Worm (Caenorhabditis elegans) whole organism, L1 larva: ENCODE data around the gene rpn-2.

Source experiments
- C16A3.4 ChIP-seq: fragments of 150-350 bp; optimal IDR thresholded peaks from 2 replicates; lab custom pipeline; 2014; ENCODE audit warnings: missing biosample characterization, missing genetic modification characterization
- C34B4.2 ChIP-seq: sonication (generic microtip); optimal IDR thresholded peaks from 2 replicates; lab custom pipeline; 2017; ENCODE audit warnings: mild to moderate bottlenecking, missing genetic modification characterization, missing compliant biosample characterization
- Y116A8C.19 ChIP-seq: sonication (generic microtip); optimal IDR thresholded peaks from 2 replicates; lab custom pipeline; 2016; ENCODE audit warnings: missing compliant biosample characterization, missing genetic modification characterization, borderline replicate concordance
- aha-1 ChIP-seq: fragments of 150-350 bp; optimal IDR thresholded peaks from 2 replicates; lab custom pipeline; 2014; ENCODE audit warnings: missing biosample characterization, missing genetic modification characterization
- alr-1 ChIP-seq: fragments of 200-800 bp; sonication (Bioruptor generic); optimal IDR thresholded peaks from 2 replicates; lab custom pipeline; 2018; ENCODE audit warnings: borderline replicate concordance, mild to moderate bottlenecking, missing genetic modification characterization, missing compliant biosample characterization
- aly-2 ChIP-seq: fragments of 150-350 bp; optimal IDR thresholded peaks from 2 replicates; lab custom pipeline; 2014; ENCODE audit warnings: missing biosample characterization, missing genetic modification characterization
- blmp-1 ChIP-seq: fragments of 150-350 bp; optimal IDR thresholded peaks from 2 replicates; lab custom pipeline; 2014; ENCODE audit warnings: missing biosample characterization, missing genetic modification characterization
- ceh-8 ChIP-seq: fragments of 200-800 bp; sonication (Bioruptor generic); optimal IDR thresholded peaks from 2 replicates; lab custom pipeline; 2018; ENCODE audit warnings: mild to moderate bottlenecking, missing genetic modification characterization, moderate library complexity, missing compliant biosample characterization
- ceh-82 ChIP-seq, 3 experiments: fragments of 150-350 bp in 1 of 3; sonication (generic microtip) in 2 of 3; optimal IDR thresholded peaks; 2 replicates each; lab custom pipeline; 2014 to 2017; ENCODE audit warnings: missing biosample characterization in 3 of 3, missing genetic modification characterization in 3 of 3
- ceh-88 ChIP-seq: fragments of 200-800 bp; sonication (Bioruptor generic); IDR thresholded peaks from 2 replicates; pipeline ENCODE4 v1.3.6; 2022; ENCODE audit warnings: missing genetic modification characterization, missing compliant biosample characterization
- ces-1 ChIP-seq: fragments of 150-350 bp; optimal IDR thresholded peaks from 2 replicates; lab custom pipeline; 2014; ENCODE audit warnings: missing biosample characterization, missing genetic modification reagents, missing genetic modification characterization
- efl-1 ChIP-seq, 4 experiments: fragments of 150-350 bp; optimal IDR thresholded peaks in 3 of 4; peaks in 1 of 4; 1 replicate in 1 of 4; 2 replicates in 3 of 4; lab custom pipeline; 2014; ENCODE audit warnings: missing biosample characterization in 2 of 4, missing genetic modification characterization in 2 of 4, missing genetic modification reagents in 2 of 4
- egl-13 ChIP-seq: sonication (generic microtip); optimal IDR thresholded peaks from 2 replicates; lab custom pipeline; 2016; ENCODE audit warnings: missing genotype, missing genetic modification reagents, missing genetic modification characterization, missing compliant biosample characterization
- egl-27 ChIP-seq, 2 experiments: fragments of 150-350 bp in 1 of 2; sonication (generic microtip); optimal IDR thresholded peaks; 3 replicates each; lab custom pipeline; 2017 to 2018; ENCODE audit warnings: missing biosample characterization in 2 of 2, missing genetic modification characterization in 2 of 2, missing genetic modification reagents in 2 of 2
- elt-2 ChIP-seq: sonication (generic microtip); optimal IDR thresholded peaks from 2 replicates; lab custom pipeline; 2016; ENCODE audit warnings: missing genetic modification characterization, mild to moderate bottlenecking, inconsistent platforms, missing compliant biosample characterization, missing genetic modification reagents
- fkh-10 ChIP-seq: sonication (generic microtip); optimal IDR thresholded peaks from 2 replicates; lab custom pipeline; 2017; ENCODE audit warnings: missing biosample characterization, missing genetic modification reagents, missing genetic modification characterization
- fkh-4 ChIP-seq: sonication (generic microtip); optimal IDR thresholded peaks from 2 replicates; lab custom pipeline; 2016; ENCODE audit warnings: missing compliant biosample characterization, missing genetic modification characterization, borderline replicate concordance
- grh-1 ChIP-seq: fragments of 200-800 bp; sonication (Bioruptor generic); IDR thresholded peaks from 2 replicates; pipeline ENCODE4 v1.3.6; 2022; ENCODE audit warnings: missing genetic modification reagents, missing genetic modification characterization, missing compliant biosample characterization
- hlh-17 ChIP-seq: fragments of 200-800 bp; sonication (Bioruptor generic); optimal IDR thresholded peaks from 2 replicates; lab custom pipeline; 2018; ENCODE audit warnings: missing genetic modification characterization, mild to moderate bottlenecking, missing compliant biosample characterization, moderate library complexity, borderline replicate concordance
- hlh-4 ChIP-seq: sonication (generic microtip); optimal IDR thresholded peaks from 2 replicates; lab custom pipeline; 2016; ENCODE audit warnings: mild to moderate bottlenecking, missing genetic modification characterization, missing compliant biosample characterization
- hpl-2 ChIP-seq: fragments of 150-350 bp; optimal IDR thresholded peaks from 2 replicates; lab custom pipeline; 2014; ENCODE audit warnings: missing biosample characterization, missing genetic modification reagents, missing genetic modification characterization
- jun-1 ChIP-seq: fragments of 150-350 bp; optimal IDR thresholded peaks from 2 replicates; lab custom pipeline; 2014; ENCODE audit warnings: missing biosample characterization, missing genetic modification reagents, missing genetic modification characterization
- lin-13 ChIP-seq: fragments of 150-350 bp; optimal IDR thresholded peaks from 2 replicates; lab custom pipeline; 2014; ENCODE audit warnings: missing biosample characterization, missing genetic modification reagents, missing genetic modification characterization
- lin-14 ChIP-seq: fragments of 200-800 bp; sonication (Bioruptor generic); optimal IDR thresholded peaks from 2 replicates; lab custom pipeline; 2018; ENCODE audit warnings: mild to moderate bottlenecking, missing genetic modification characterization, moderate library complexity, missing compliant biosample characterization
- lin-35 ChIP-seq, 2 experiments: fragments of 150-350 bp; optimal IDR thresholded peaks; 2 replicates each; lab custom pipeline; 2014; ENCODE audit warnings: missing biosample characterization in 2 of 2, missing genetic modification characterization in 2 of 2, missing genetic modification reagents in 2 of 2
- lin-39 ChIP-seq: fragments of 150-350 bp; optimal IDR thresholded peaks from 2 replicates; lab custom pipeline; 2014; ENCODE audit warnings: missing biosample characterization, missing genetic modification reagents, missing genetic modification characterization
- lir-3 ChIP-seq: sonication (generic microtip); optimal IDR thresholded peaks from 2 replicates; lab custom pipeline; 2016; ENCODE audit warnings: mild to moderate bottlenecking, missing genetic modification characterization, moderate library complexity, missing compliant biosample characterization; ENCODE audit not compliant: poor library complexity
- mdl-1 ChIP-seq, 2 experiments: fragments of 150-350 bp; optimal IDR thresholded peaks; 2 replicates each; lab custom pipeline; 2014 to 2017; ENCODE audit warnings: missing biosample characterization in 2 of 2, missing genetic modification characterization in 2 of 2, inconsistent platforms in 1 of 2
- mef-2 ChIP-seq: fragments of 150-350 bp; optimal IDR thresholded peaks from 2 replicates; lab custom pipeline; 2014; ENCODE audit warnings: missing biosample characterization, missing genetic modification characterization
- mep-1 ChIP-seq: fragments of 150-350 bp; optimal IDR thresholded peaks from 2 replicates; lab custom pipeline; 2014; ENCODE audit warnings: missing biosample characterization, missing genetic modification characterization
- nhr-11 ChIP-seq: fragments of 150-350 bp; optimal IDR thresholded peaks from 2 replicates; lab custom pipeline; 2014; ENCODE audit warnings: missing biosample characterization, missing genetic modification characterization
- nhr-19 ChIP-seq: fragments of 200-800 bp; sonication (Bioruptor generic); conservative IDR thresholded peaks from 2 replicates; pipeline ENCODE4 v1.3.6; 2022; ENCODE audit warnings: missing genetic modification characterization, missing compliant biosample characterization
- nhr-20 ChIP-seq: sonication (generic microtip); optimal IDR thresholded peaks from 2 replicates; lab custom pipeline; 2016; ENCODE audit warnings: mild to moderate bottlenecking, missing genetic modification characterization, missing compliant biosample characterization
- nhr-237 ChIP-seq: fragments of 150-350 bp; optimal IDR thresholded peaks from 2 replicates; lab custom pipeline; 2014; ENCODE audit warnings: missing biosample characterization, missing genetic modification characterization
- nhr-76 ChIP-seq: sonication (generic microtip); optimal IDR thresholded peaks from 2 replicates; lab custom pipeline; 2017; ENCODE audit warnings: missing biosample characterization, missing genetic modification characterization
- nhr-77 ChIP-seq: fragments of 150-350 bp; optimal IDR thresholded peaks from 2 replicates; lab custom pipeline; 2014; ENCODE audit warnings: missing biosample characterization, missing genetic modification characterization
- nhr-85 ChIP-seq: sonication (generic microtip); peaks from one replicate; lab custom pipeline; 2016; ENCODE audit warnings: missing genetic modification characterization, inconsistent platforms, missing compliant biosample characterization
- nhr-90 ChIP-seq: sonication (generic microtip); optimal IDR thresholded peaks from 2 replicates; lab custom pipeline; 2016; ENCODE audit warnings: mild to moderate bottlenecking, missing genetic modification characterization, missing compliant biosample characterization; ENCODE audit not compliant: poor library complexity
- pax-3 ChIP-seq: fragments of 200-800 bp; sonication (Bioruptor generic); optimal IDR thresholded peaks from 2 replicates; lab custom pipeline; 2018; ENCODE audit warnings: mild to moderate bottlenecking, missing genetic modification characterization, moderate library complexity, missing compliant biosample characterization
- pqm-1 ChIP-seq: sonication (generic microtip); optimal IDR thresholded peaks from 3 replicates; lab custom pipeline; 2017; ENCODE audit warnings: missing biosample characterization, missing genetic modification characterization
- skn-1 ChIP-seq: fragments of 150-350 bp; optimal IDR thresholded peaks from 2 replicates; lab custom pipeline; 2014; ENCODE audit warnings: missing biosample characterization, missing genetic modification characterization
- snpc-4 ChIP-seq: fragments of 150-350 bp; optimal IDR thresholded peaks from 2 replicates; lab custom pipeline; 2014; ENCODE audit warnings: missing biosample characterization, missing genetic modification characterization
- sox-4 ChIP-seq: sonication (generic microtip); optimal IDR thresholded peaks from 2 replicates; lab custom pipeline; 2016; ENCODE audit warnings: missing genetic modification characterization, missing compliant biosample characterization
- sup-37 ChIP-seq: fragments of 200-800 bp; sonication (Bioruptor generic); optimal IDR thresholded peaks from 2 replicates; lab custom pipeline; 2018; ENCODE audit warnings: mild to moderate bottlenecking, missing genetic modification characterization, missing compliant biosample characterization
- swsn-7 ChIP-seq: sonication (generic microtip); optimal IDR thresholded peaks from 2 replicates; lab custom pipeline; 2016; ENCODE audit warnings: missing genetic modification characterization, missing compliant biosample characterization
- unc-62 ChIP-seq: fragments of 150-350 bp; optimal IDR thresholded peaks from 2 replicates; lab custom pipeline; 2014; ENCODE audit warnings: missing biosample characterization, missing genetic modification reagents, missing genetic modification characterization
- unc-86 ChIP-seq: sonication (generic microtip); optimal IDR thresholded peaks from 2 replicates; lab custom pipeline; 2016; ENCODE audit warnings: missing genetic modification characterization, missing compliant biosample characterization
- unc-98 ChIP-seq: fragments of 200-800 bp; sonication (Bioruptor generic); IDR thresholded peaks from 2 replicates; pipeline ENCODE4 v1.3.6; 2022; ENCODE audit warnings: missing genetic modification characterization, missing compliant biosample characterization
- vab-15 ChIP-seq: sonication (generic microtip); optimal IDR thresholded peaks from 2 replicates; lab custom pipeline; 2017; ENCODE audit warnings: missing genotype, mild to moderate bottlenecking, missing genetic modification characterization, missing compliant biosample characterization
- zag-1 ChIP-seq: fragments of 150-350 bp; optimal IDR thresholded peaks from 2 replicates; lab custom pipeline; 2014; ENCODE audit warnings: missing biosample characterization, missing genetic modification characterization
- zip-4 ChIP-seq: fragments of 200-800 bp; sonication (Bioruptor generic); optimal IDR thresholded peaks from 2 replicates; lab custom pipeline; 2018; ENCODE audit warnings: mild to moderate bottlenecking, missing genetic modification characterization, moderate library complexity, missing compliant biosample characterization
- ztf-11 ChIP-seq, 2 experiments: sonication (generic microtip); optimal IDR thresholded peaks; 2 replicates each; lab custom pipeline; 2016 to 2017; ENCODE audit warnings: missing genetic modification characterization in 2 of 2, missing biosample characterization in 1 of 2, missing compliant biosample characterization in 1 of 2
- ztf-4 ChIP-seq: fragments of 150-350 bp; optimal IDR thresholded peaks from 2 replicates; lab custom pipeline; 2014; ENCODE audit warnings: missing biosample characterization, missing genetic modification characterization

The rpn-2 gene

DNA sequence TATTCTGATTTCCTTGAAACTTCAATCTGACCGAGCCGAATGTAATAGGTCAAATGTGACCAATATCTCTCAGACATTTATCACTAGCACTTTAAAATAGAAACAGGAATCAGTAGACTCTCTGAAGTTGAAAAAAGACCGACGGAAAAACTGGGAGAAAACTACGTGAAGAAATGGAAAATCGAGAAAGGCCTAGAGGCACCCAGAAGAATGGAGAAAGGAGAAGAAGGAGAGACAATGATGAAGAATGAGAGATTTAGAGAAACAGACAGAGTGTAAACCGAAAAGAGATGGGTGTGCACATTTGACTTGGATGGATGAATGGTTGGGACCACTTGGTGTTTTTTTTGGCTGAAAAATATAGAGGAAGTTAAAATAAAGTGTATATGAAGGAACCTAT lies 28.9 kb upstream of the rpn-2 start:
- TF ChIP-seq aly-2 (tag; lab: Kevin White, UChicago) (peak; percentile 2), nhr-237 (tag; lab: Kevin White, UChicago) (no peak), egl-27 (tag; optimal IDR thresholded peaks at IDR 0.05; lab: Kevin White, UChicago) (no peak), C16A3.4 (tag; lab: Kevin White, UChicago) (no peak), hlh-4 (tag; lab: Kevin White, UChicago) (no peak), zip-4 (GFP tag; lab: Kevin White, UChicago) (no peak), nhr-20 (tag; lab: Kevin White, UChicago) (peak; percentile 60), lin-39 (no peak), elt-2 (no peak), fkh-10 (no peak), unc-98 (GFP tag; lab: Robert Waterston, UW) (no peak), egl-13 (tag; lab: Kevin White, UChicago) (no peak), efl-1 (optimal IDR thresholded peaks at IDR 0.05; lab: Kevin White, UChicago) (peak; percentile 25 to 30), efl-1 (GFP tag; optimal IDR thresholded peaks at IDR 0.05 in 1 of 2; lab: Kevin White, UChicago) (peak; percentile 8 to 29), ceh-88 (GFP tag; lab: Robert Waterston, UW) (no peak), nhr-77 (tag; lab: Kevin White, UChicago) (no peak), grh-1 (GFP tag; lab: Robert Waterston, UW) (no peak), ztf-4 (tag; lab: Kevin White, UChicago) (no peak), sup-37 (GFP tag; lab: Kevin White, UChicago) (no peak), lir-3 (tag; lab: Kevin White, UChicago) (no peak), C34B4.2 (tag; lab: Kevin White, UChicago) (no peak), ces-1 (GFP tag; lab: Kevin White, UChicago) (no peak), swsn-7 (tag; lab: Kevin White, UChicago) (peak; percentile 40), sox-4 (tag; lab: Kevin White, UChicago) (no peak), mdl-1 (tag; optimal IDR thresholded peaks at IDR 0.05; lab: Kevin White, UChicago) (no peak), lin-14 (GFP tag; lab: Kevin White, UChicago) (peak; percentile 84), lin-13 (GFP tag; lab: Kevin White, UChicago) (no peak), ceh-8 (no peak), lin-35 (GFP tag; optimal IDR thresholded peaks at IDR 0.05; lab: Kevin White, UChicago) (peak in 1 of 2 experiments; percentile 34), unc-62 (GFP tag; lab: Kevin White, UChicago) (no peak), mep-1 (tag; lab: Kevin White, UChicago) (no peak), hlh-17 (GFP tag; lab: Kevin White, UChicago) (no peak), pqm-1 (tag; lab: Kevin White, UChicago) (no peak), ztf-11 (tag; optimal IDR thresholded peaks at IDR 0.05; lab: Kevin White, UChicago) (no peak), fkh-4 (no peak), blmp-1 (tag; lab: Kevin White, UChicago) (peak; percentile 85), hpl-2 (no peak), unc-86 (no peak), Y116A8C.19 (tag; lab: Kevin White, UChicago) (no peak), pax-3 (no peak), nhr-85 (peak; percentile 67), vab-15 (tag; lab: Kevin White, UChicago) (no peak), nhr-76 (tag; lab: Kevin White, UChicago) (no peak), ceh-82 (tag; optimal IDR thresholded peaks at IDR 0.05; lab: Kevin White, UChicago) (peak in 2 of 3 experiments; percentile 5 to 67), jun-1 (tag; lab: Kevin White, UChicago) (no peak), nhr-11 (tag; lab: Kevin White, UChicago) (no peak), nhr-19 (peak; percentile 36), snpc-4 (tag; lab: Kevin White, UChicago) (no peak), zag-1 (no peak), skn-1 (tag; lab: Kevin White, UChicago) (peak; percentile 29), mef-2 (tag; lab: Kevin White, UChicago) (no peak), alr-1 (no peak), aha-1 (tag; lab: Kevin White, UChicago) (no peak), nhr-90 (tag; lab: Kevin White, UChicago) (no peak)
